Fruit fly (Drosophila melanogaster): ENCODE measurements around the gene CG10337.

The CG10337 gene

dm6 chr2L:19546869-19547710 is at the start of gene CG10337:
TSS of gene CG10337 (minus strand) at chr2L:19546959.
- peak; percentile 77 for TF ChIP-seq CG17801 (GFP tag; optimal IDR thresholded peaks at IDR 0.05; ENCODE audit: partially characterized antibody)

- no peak for TF ChIP-seq CG17801 (GFP tag; optimal IDR thresholded peaks at IDR 0.05; ENCODE audit: partially characterized antibody)
Observed at dm6 chr2L:19594102-19594501, 47.3 kb upstream of the CG10337 start.

dm6 chr2L:19590629-19591028 is 43.9 kb upstream of the CG10337 start:
- no peak for TF ChIP-seq CG17801 (GFP tag; optimal IDR thresholded peaks at IDR 0.05; ENCODE audit: partially characterized antibody)

- TF ChIP-seq CG17801 (GFP tag; optimal IDR thresholded peaks at IDR 0.05; ENCODE audit: partially characterized antibody): no peak
Observed at dm6 chr2L:19588924-19589323, 42.2 kb upstream of the CG10337 start.

- no peak for TF ChIP-seq CG17801 (GFP tag; optimal IDR thresholded peaks at IDR 0.05; ENCODE audit: partially characterized antibody)
Observed at dm6 chr2L:19587334-19587659, 40.5 kb upstream of the CG10337 start.

- TF ChIP-seq CG17801 (GFP tag; optimal IDR thresholded peaks at IDR 0.05; ENCODE audit: partially characterized antibody): peak; percentile 34
Observed at dm6 chr2L:19586436-19587333, 39.9 kb upstream of the CG10337 start, which contains the start of gene Lar. TSS of gene Lar (plus strand) at chr2L:19586623.

dm6 chr2L:19583926-19584392 is 37.2 kb upstream of the CG10337 start, which contains the start of the genes PCNA2 and CG10366:
TSS of gene PCNA2 (minus strand) at chr2L:19583990.
TSS of gene CG10366 (plus strand) at chr2L:19584235.
- peak; percentile 48 for TF ChIP-seq CG17801 (GFP tag; optimal IDR thresholded peaks at IDR 0.05; ENCODE audit: partially characterized antibody)

- TF ChIP-seq CG17801 (GFP tag; optimal IDR thresholded peaks at IDR 0.05; ENCODE audit: partially characterized antibody): peak; percentile 36
Observed at dm6 chr2L:19582185-19582584, 35.4 kb upstream of the CG10337 start, which contains the start of gene Hakai. TSS of gene Hakai (minus strand) at chr2L:19582474.

dm6 chr2L:19579995-19580578 is 33.3 kb upstream of the CG10337 start, which contains the start of gene Pmvk:
TSS of gene Pmvk (minus strand) at chr2L:19580351.
- TF ChIP-seq CG17801 (GFP tag; optimal IDR thresholded peaks at IDR 0.05; ENCODE audit: partially characterized antibody): no peak

- TF ChIP-seq CG17801 (GFP tag; optimal IDR thresholded peaks at IDR 0.05; ENCODE audit: partially characterized antibody): peak; percentile 17
Observed at dm6 chr2L:19577187-19577765, 30.5 kb upstream of the CG10337 start, which contains the start of the genes spi and msb1l. TSS of gene spi (minus strand) at chr2L:19577315. TSS of gene msb1l (plus strand) at chr2L:19577701.

- peak; percentile 56 for TF ChIP-seq CG17801 (GFP tag; optimal IDR thresholded peaks at IDR 0.05; ENCODE audit: partially characterized antibody)
Observed at dm6 chr2L:19576299-19576971, 29.7 kb upstream of the CG10337 start.

dm6 chr2L:19575626-19576298 is 29.0 kb upstream of the CG10337 start:
- TF ChIP-seq CG17801 (GFP tag; optimal IDR thresholded peaks at IDR 0.05; ENCODE audit: partially characterized antibody): peak; percentile 14

dm6 chr2L:19574959-19575625 is 28.3 kb upstream of the CG10337 start:
- TF ChIP-seq CG17801 (GFP tag; optimal IDR thresholded peaks at IDR 0.05; ENCODE audit: partially characterized antibody): no peak
